Worm (Caenorhabditis elegans) whole organism, L4 larva: ENCODE results near the gene ZK402.2.
A peak's percentile ranks its signal among the peaks of the same experiment; 100 is the strongest.

ENCODE experiments used
- F44E2.7 ChIP-seq: fragments of 200-800 bp; sonication (Bioruptor generic); IDR thresholded peaks from 2 replicates; pipeline ENCODE4 v2.1.2; 2022; ENCODE audit warnings: missing genetic modification characterization, missing compliant biosample characterization
- F49E8.2 ChIP-seq: sonication (generic microtip); optimal IDR thresholded peaks from 2 replicates; lab custom pipeline; 2016; ENCODE audit warnings: missing compliant biosample characterization, mild to moderate bottlenecking, missing genetic modification characterization, borderline replicate concordance
- T26A8.4 ChIP-seq: fragments of 200-800 bp; sonication (Bioruptor generic); IDR thresholded peaks from 2 replicates; pipeline ENCODE4 v1.3.6; 2022; ENCODE audit warnings: missing genetic modification characterization, missing compliant biosample characterization
- Y48G9A.11 ChIP-seq: fragments of 200-800 bp; sonication (Bioruptor generic); IDR thresholded peaks from 2 replicates; pipeline ENCODE4 v1.3.6; 2022; ENCODE audit warnings: missing genetic modification reagents, missing genetic modification characterization, missing compliant biosample characterization
- ZK337.2 ChIP-seq: fragments of 200-800 bp; sonication (Bioruptor generic); IDR thresholded peaks from 2 replicates; pipeline ENCODE4 v1.3.6; 2022; ENCODE audit warnings: missing genetic modification reagents, missing genetic modification characterization, missing compliant biosample characterization
- aha-1 ChIP-seq: fragments of 150-350 bp; peaks from one replicate; lab custom pipeline; 2014; ENCODE audit warnings: missing biosample characterization, missing genetic modification characterization
- ama-1 ChIP-seq: fragments of 150-350 bp; optimal IDR thresholded peaks from 2 replicates; lab custom pipeline; 2014; ENCODE audit warnings: inconsistent platforms, mixed read lengths
- arid-1 ChIP-seq: fragments of 200-800 bp; sonication (Bioruptor generic); conservative IDR thresholded peaks from 2 replicates; pipeline ENCODE4 v1.3.6; 2022; ENCODE audit warnings: missing genetic modification reagents, missing genetic modification characterization, missing compliant biosample characterization
- attf-4 ChIP-seq: sonication (generic microtip); optimal IDR thresholded peaks from 3 replicates; lab custom pipeline; 2017; ENCODE audit warnings: missing biosample characterization, missing genetic modification characterization
- ceh-28 ChIP-seq: fragments of 150-350 bp; optimal IDR thresholded peaks from 2 replicates; lab custom pipeline; 2014; ENCODE audit warnings: missing biosample characterization, missing genetic modification reagents, missing genetic modification characterization
- ceh-62 ChIP-seq: sonication (generic microtip); optimal IDR thresholded peaks from 2 replicates; lab custom pipeline; 2017; ENCODE audit warnings: missing biosample characterization, missing genetic modification characterization
- ces-1 ChIP-seq: fragments of 150-350 bp; sonication (generic microtip); optimal IDR thresholded peaks from 4 replicates; lab custom pipeline; 2014; ENCODE audit warnings: missing biosample characterization, missing genetic modification reagents, missing genetic modification characterization
- daf-16 ChIP-seq, 3 experiments: sonication (generic microtip); optimal IDR thresholded peaks; 2 replicates each; lab custom pipeline; 2016 to 2017; ENCODE audit warnings: missing genetic modification characterization in 3 of 3, missing genetic modification reagents in 3 of 3, mild to moderate bottlenecking in 2 of 3, missing compliant biosample characterization in 2 of 3, missing biosample characterization in 1 of 3, moderate library complexity in 1 of 3
- daf-8 ChIP-seq: fragments of 200-800 bp; sonication (Bioruptor generic); IDR thresholded peaks from 2 replicates; pipeline ENCODE4 v1.3.6; 2022; ENCODE audit warnings: missing genetic modification characterization, missing compliant biosample characterization
- dmd-8 ChIP-seq: fragments of 200-800 bp; sonication (Bioruptor generic); IDR thresholded peaks from 2 replicates; pipeline ENCODE4 v1.3.6; 2022; ENCODE audit warnings: missing genetic modification characterization, missing compliant biosample characterization
- dmd-9 ChIP-seq: fragments of 200-800 bp; sonication (Bioruptor generic); IDR thresholded peaks from 2 replicates; pipeline ENCODE4 v1.3.6; 2022; ENCODE audit warnings: missing genetic modification reagents, missing genetic modification characterization, missing compliant biosample characterization
- duxl-1 ChIP-seq: sonication (generic microtip); optimal IDR thresholded peaks from 2 replicates; lab custom pipeline; 2016; ENCODE audit warnings: mild to moderate bottlenecking, missing genetic modification characterization, moderate library complexity, missing compliant biosample characterization; ENCODE audit not compliant: poor library complexity
- egl-43 ChIP-seq: fragments of 200-800 bp; sonication (Bioruptor generic); IDR thresholded peaks from 2 replicates; pipeline ENCODE4 v1.3.6; 2022; ENCODE audit warnings: missing genetic modification reagents, missing genetic modification characterization, missing compliant biosample characterization
- fkh-10 ChIP-seq: fragments of 150-350 bp; optimal IDR thresholded peaks from 2 replicates; lab custom pipeline; 2014; ENCODE audit warnings: missing biosample characterization, missing genetic modification reagents, missing genetic modification characterization
- fos-1 ChIP-seq: fragments of 150-350 bp; optimal IDR thresholded peaks from 2 replicates; lab custom pipeline; 2014; ENCODE audit warnings: missing biosample characterization, missing genetic modification characterization
- hlh-11 ChIP-seq: fragments of 200-800 bp; sonication (Bioruptor generic); optimal IDR thresholded peaks from 2 replicates; lab custom pipeline; 2018; ENCODE audit warnings: mild to moderate bottlenecking, missing genetic modification characterization, missing compliant biosample characterization
- lim-7 ChIP-seq: fragments of 200-800 bp; sonication (Bioruptor generic); IDR thresholded peaks from 2 replicates; pipeline ENCODE4 v1.3.6; 2022; ENCODE audit warnings: missing genetic modification characterization, missing compliant biosample characterization
- lin-13 ChIP-seq: fragments of 150-350 bp; optimal IDR thresholded peaks from 2 replicates; lab custom pipeline; 2014; ENCODE audit warnings: missing biosample characterization, missing genetic modification reagents, missing genetic modification characterization
- lin-29 ChIP-seq: fragments of 200-800 bp; sonication (Bioruptor generic); IDR thresholded peaks from 2 replicates; pipeline ENCODE4 v1.3.6; 2022; ENCODE audit warnings: missing genetic modification reagents, missing genetic modification characterization, missing compliant biosample characterization
- lin-39 ChIP-seq: fragments of 150-350 bp; optimal IDR thresholded peaks from 2 replicates; lab custom pipeline; 2014; ENCODE audit warnings: missing biosample characterization, missing genetic modification reagents, missing genetic modification characterization
- lsy-2 ChIP-seq, 2 experiments: fragments of 150-350 bp in 1 of 2; sonication (generic microtip) in 1 of 2; optimal IDR thresholded peaks; 2 replicates each; lab custom pipeline; 2014 to 2017; ENCODE audit warnings: missing biosample characterization in 2 of 2, missing genetic modification characterization in 2 of 2
- madf-5 ChIP-seq, 2 experiments: fragments of 200-800 bp; sonication (Bioruptor generic); IDR thresholded peaks; 2 replicates each; pipeline ENCODE4 v1.3.6; 2022; ENCODE audit warnings: missing compliant biosample characterization in 2 of 2, missing genetic modification characterization in 2 of 2
- mdl-1 ChIP-seq, 2 experiments: fragments of 150-350 bp in 1 of 2; sonication (generic microtip) in 1 of 2; optimal IDR thresholded peaks; 2 replicates each; lab custom pipeline; 2014 to 2017; ENCODE audit warnings: missing biosample characterization in 2 of 2, missing genetic modification characterization in 2 of 2
- mdt-29 ChIP-seq: fragments of 200-800 bp; sonication (Bioruptor generic); IDR thresholded peaks from 2 replicates; pipeline ENCODE4 v1.3.6; 2022; ENCODE audit warnings: missing genetic modification reagents, missing genetic modification characterization, missing compliant biosample characterization
- mes-2 ChIP-seq: sonication (generic microtip); optimal IDR thresholded peaks from 2 replicates; lab custom pipeline; 2016; ENCODE audit warnings: missing genotype, mild to moderate bottlenecking, missing genetic modification characterization, missing compliant biosample characterization; ENCODE audit not compliant: poor library complexity, severe bottlenecking
- nhr-10 ChIP-seq: fragments of 150-350 bp; optimal IDR thresholded peaks from 2 replicates; lab custom pipeline; 2014; ENCODE audit warnings: missing biosample characterization, missing genetic modification characterization
- nhr-102 ChIP-seq: sonication (generic microtip); optimal IDR thresholded peaks from 2 replicates; lab custom pipeline; 2016; ENCODE audit warnings: mild to moderate bottlenecking, missing genetic modification characterization, moderate library complexity, missing compliant biosample characterization
- nhr-11 ChIP-seq: fragments of 150-350 bp; optimal IDR thresholded peaks from 2 replicates; lab custom pipeline; 2014; ENCODE audit warnings: missing biosample characterization, missing genetic modification characterization
- nhr-111 ChIP-seq: fragments of 200-800 bp; sonication (Bioruptor generic); optimal IDR thresholded peaks from 2 replicates; lab custom pipeline; 2018; ENCODE audit warnings: mild to moderate bottlenecking, missing genetic modification characterization, missing compliant biosample characterization
- nhr-237 ChIP-seq: sonication (generic microtip); optimal IDR thresholded peaks from 2 replicates; lab custom pipeline; 2017; ENCODE audit warnings: missing biosample characterization, missing genetic modification characterization
- nhr-25 ChIP-seq: sonication (generic microtip); optimal IDR thresholded peaks from 2 replicates; lab custom pipeline; 2017; ENCODE audit warnings: missing genetic modification characterization, mild to moderate bottlenecking, missing compliant biosample characterization, antibody characterized with exemption, moderate library complexity, borderline replicate concordance; ENCODE audit not compliant: insufficient read depth
- nhr-28 ChIP-seq: fragments of 150-350 bp; optimal IDR thresholded peaks from 2 replicates; lab custom pipeline; 2014; ENCODE audit warnings: missing biosample characterization, missing genetic modification characterization
- nhr-41 ChIP-seq: fragments of 200-800 bp; sonication (Bioruptor generic); IDR thresholded peaks from 2 replicates; pipeline ENCODE4 v1.3.6; 2022; ENCODE audit warnings: missing genetic modification reagents, missing genetic modification characterization, missing compliant biosample characterization
- nhr-48 ChIP-seq: sonication (generic microtip); optimal IDR thresholded peaks from 2 replicates; lab custom pipeline; 2016; ENCODE audit warnings: mild to moderate bottlenecking, missing genetic modification characterization, missing compliant biosample characterization
- nhr-76 ChIP-seq: fragments of 150-350 bp; optimal IDR thresholded peaks from 2 replicates; lab custom pipeline; 2014; ENCODE audit warnings: missing biosample characterization, missing genetic modification characterization
- rbr-2 ChIP-seq: sonication (generic microtip); optimal IDR thresholded peaks from 2 replicates; lab custom pipeline; 2016; ENCODE audit warnings: missing genotype, missing genetic modification characterization, missing compliant biosample characterization
- sdz-12 ChIP-seq: fragments of 200-800 bp; sonication (Bioruptor generic); optimal IDR thresholded peaks from 2 replicates; lab custom pipeline; 2018; ENCODE audit warnings: mild to moderate bottlenecking, missing genetic modification characterization, missing compliant biosample characterization
- set-16 ChIP-seq: fragments of 200-800 bp; sonication (Bioruptor generic); IDR thresholded peaks from 2 replicates; pipeline ENCODE4 v1.3.6; 2022; ENCODE audit warnings: missing genetic modification reagents, missing genetic modification characterization, missing compliant biosample characterization
- snpc-1.2 ChIP-seq: fragments of 200-800 bp; sonication (Bioruptor generic); IDR thresholded peaks from 2 replicates; pipeline ENCODE4 v1.3.6; 2022; ENCODE audit warnings: missing genetic modification reagents, missing genetic modification characterization, missing compliant biosample characterization
- spr-1 ChIP-seq: sonication (generic microtip); optimal IDR thresholded peaks from 2 replicates; lab custom pipeline; 2016; ENCODE audit warnings: mild to moderate bottlenecking, missing genetic modification characterization, missing compliant biosample characterization
- tag-97 ChIP-seq: fragments of 200-800 bp; sonication (Bioruptor generic); IDR thresholded peaks from 2 replicates; pipeline ENCODE4 v1.3.6; 2022; ENCODE audit warnings: missing genetic modification characterization, missing compliant biosample characterization
- tra-1 ChIP-seq: fragments of 200-800 bp; sonication (Bioruptor generic); IDR thresholded peaks from 2 replicates; pipeline ENCODE4 v1.3.6; 2022; ENCODE audit warnings: missing genetic modification reagents, missing genetic modification characterization, missing compliant biosample characterization
- zfp-3 ChIP-seq: fragments of 200-800 bp; sonication (Bioruptor generic); conservative IDR thresholded peaks from 2 replicates; pipeline ENCODE4 v1.3.6; 2022; ENCODE audit warnings: missing genetic modification reagents, missing genetic modification characterization, missing compliant biosample characterization
- zip-2 ChIP-seq: fragments of 150-350 bp; optimal IDR thresholded peaks from 2 replicates; lab custom pipeline; 2014; ENCODE audit warnings: missing biosample characterization, missing genetic modification characterization
- ztf-11 ChIP-seq: fragments of 150-350 bp; optimal IDR thresholded peaks from 2 replicates; lab custom pipeline; 2014; ENCODE audit warnings: missing biosample characterization, missing genetic modification characterization

Gene ZK402.2

ce11 chrX:1389382-1389983 is 14.1 kb upstream of the ZK402.2 start (continued):
- TF ChIP-seq Y48G9A.11, result 0 out of 2 replicates have a peak, but pooled peaks have one; percentile 29
- peak; percentile 77 for TF ChIP-seq nhr-28 (tag; lab: Kevin White, UChicago)
- peak; percentile 96 for TF ChIP-seq spr-1 (tag; lab: Kevin White, UChicago)
- no peak for TF ChIP-seq madf-5 (GFP tag; IDR thresholded peaks at IDR 0.05; lab: Robert Waterston, UW)
- TF ChIP-seq aha-1, result peak; percentile 44
- peak; percentile 98 for TF ChIP-seq nhr-102
- TF ChIP-seq tra-1 (GFP tag; lab: Robert Waterston, UW), result peak; percentile 86
- TF ChIP-seq lin-13 (GFP tag; lab: Kevin White, UChicago), result peak; percentile 95
- TF ChIP-seq hlh-11, result peak; percentile 89
- TF ChIP-seq rbr-2 (tag; lab: Kevin White, UChicago), result peak; percentile 97
- no peak for TF ChIP-seq ztf-11 (tag; lab: Kevin White, UChicago)
- TF ChIP-seq nhr-25 (tag; lab: Kevin White, UChicago), result peak; percentile 73
- peak; percentile 78 for TF ChIP-seq nhr-237 (tag; lab: Kevin White, UChicago)
- TF ChIP-seq arid-1 (GFP tag; lab: Robert Waterston, UW), result no peak; the same call in 1 of the 2 replicates
- TF ChIP-seq fos-1 (tag; lab: Kevin White, UChicago), result peak; percentile 66
- TF ChIP-seq snpc-1.2 (GFP tag; lab: Robert Waterston, UW), result no peak
- TF ChIP-seq zip-2 (tag; lab: Kevin White, UChicago), result peak; percentile 94
- TF ChIP-seq nhr-11 (tag; lab: Kevin White, UChicago), result peak; percentile 94
- TF ChIP-seq attf-4 (tag; lab: Kevin White, UChicago), result no peak
- peak; percentile 97 for TF ChIP-seq duxl-1
- peak; percentile 98 for TF ChIP-seq T26A8.4 (GFP tag; lab: Robert Waterston, UW)
- peak; percentile 92 for TF ChIP-seq nhr-10 (tag; lab: Kevin White, UChicago)
- TF ChIP-seq ceh-28 (tag; lab: Kevin White, UChicago), result peak; percentile 66
- peak; percentile 93 for TF ChIP-seq nhr-48
- peak; percentile 70 for TF ChIP-seq lin-39
- peak; percentile 87 for TF ChIP-seq mes-2 (tag; lab: Kevin White, UChicago)
- peak; percentile 69 to 85 for TF ChIP-seq mdl-1 (tag; optimal IDR thresholded peaks at IDR 0.05; lab: Kevin White, UChicago)
- no peak for TF ChIP-seq nhr-41 (GFP tag; lab: Robert Waterston, UW)
- TF ChIP-seq egl-43 (GFP tag; lab: Robert Waterston, UW), result peak; percentile 77
- no peak for TF ChIP-seq sdz-12 (GFP tag; lab: Kevin White, UChicago)
- no peak for TF ChIP-seq ceh-62 (tag; lab: Kevin White, UChicago)
- TF ChIP-seq nhr-111, result no peak
- no peak for TF ChIP-seq ama-1
- TF ChIP-seq fkh-10 (GFP tag; lab: Kevin White, UChicago), result peak; percentile 77
- TF ChIP-seq lin-29, result peak; percentile 61; the same call in 1 of the 2 replicates
- TF ChIP-seq daf-8, result no peak
- no peak for TF ChIP-seq tag-97
- TF ChIP-seq ZK337.2 (GFP tag; lab: Robert Waterston, UW), result peak; percentile 79; the same call in 1 of the 2 replicates
- TF ChIP-seq mdt-29 (GFP tag; lab: Robert Waterston, UW), result no peak; the same call in 1 of the 2 replicates
- peak; percentile 92 to 93 for TF ChIP-seq lsy-2 (tag; optimal IDR thresholded peaks at IDR 0.05; lab: Kevin White, UChicago)
- TF ChIP-seq ces-1 (GFP tag; lab: Kevin White, UChicago), result peak; percentile 88
- no peak for TF ChIP-seq F49E8.2 (tag; lab: Kevin White, UChicago)
- no peak for TF ChIP-seq dmd-9
- no peak for TF ChIP-seq set-16 (GFP tag; lab: Robert Waterston, UW)
- no peak for TF ChIP-seq lim-7
- TF ChIP-seq dmd-8 (GFP tag; lab: Robert Waterston, UW), result 0 out of 2 replicates have a peak, but pooled peaks have one; percentile 61
- peak; percentile 89 for TF ChIP-seq nhr-76
- peak; percentile 74 for TF ChIP-seq zfp-3 (GFP tag; lab: Robert Waterston, UW)
- TF ChIP-seq daf-16 (GFP tag; optimal IDR thresholded peaks at IDR 0.05; lab: Kevin White, UChicago), result peak; percentile 79 to 98
- peak; percentile 82 for TF ChIP-seq daf-16 (tag; optimal IDR thresholded peaks at IDR 0.05; lab: Kevin White, UChicago)
- TF ChIP-seq F44E2.7, result no peak
